Worm (Caenorhabditis elegans) whole organism, late embryonic: Measurements from ENCODE around the gene pals-27.
"Not testable (repeated sequence)": the region's sequence is repeated elsewhere in the genome, so short reads cannot be mapped to it uniquely, and the experiment has no call there.

Experiments used
- ama-1 ChIP-seq: fragments of 150-350 bp; optimal IDR thresholded peaks from 2 replicates; lab custom pipeline; 2014
- ceh-24 ChIP-seq: sonication (generic microtip); optimal IDR thresholded peaks from 2 replicates; lab custom pipeline; 2016; ENCODE audit warnings: mild to moderate bottlenecking, missing genetic modification characterization, missing compliant biosample characterization
- ceh-45 ChIP-seq: fragments of 200-800 bp; sonication (Bioruptor generic); IDR thresholded peaks from 2 replicates; pipeline ENCODE4 v1.3.6; 2022; ENCODE audit warnings: missing genetic modification reagents, missing genetic modification characterization, missing compliant biosample characterization
- dmd-4 ChIP-seq: sonication (generic microtip); optimal IDR thresholded peaks from 2 replicates; lab custom pipeline; 2016; ENCODE audit warnings: borderline replicate concordance, missing genetic modification characterization, missing compliant biosample characterization
- fax-1 ChIP-seq: sonication (generic microtip); optimal IDR thresholded peaks from 2 replicates; lab custom pipeline; 2016; ENCODE audit warnings: missing genotype, missing genetic modification characterization, missing compliant biosample characterization

DNA sequence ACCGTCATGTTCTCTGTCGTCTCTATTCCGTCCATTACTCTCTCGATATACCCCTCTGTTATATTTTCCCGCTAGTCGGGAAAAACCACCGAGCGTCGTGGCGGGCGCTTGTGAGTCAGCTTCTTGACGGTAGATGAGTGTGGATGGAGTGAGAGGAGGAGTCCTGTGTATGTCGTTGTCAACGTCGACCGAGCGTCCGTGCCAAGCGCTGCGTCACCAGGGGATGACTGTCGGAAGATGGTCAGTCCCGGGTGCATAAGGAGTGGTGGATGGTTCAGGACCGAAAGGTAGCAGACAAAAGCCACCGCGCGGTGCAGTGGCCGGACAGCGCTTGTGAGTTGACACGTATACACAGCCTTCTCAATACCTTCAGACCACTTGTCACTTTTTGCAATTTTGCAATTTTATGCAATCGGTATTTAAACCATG lies 12.0 kb upstream of the pals-27 start:
- TF ChIP-seq ceh-45 (GFP tag; lab: Robert Waterston, UW) = peak; percentile 69; the same call in 1 of the 2 replicates
- TF ChIP-seq fax-1 (tag; lab: Kevin White, UChicago) = peak; percentile 20
- TF ChIP-seq ceh-24 (tag; lab: Kevin White, UChicago) = peak; percentile 16
- not testable (repeated sequence) for TF ChIP-seq ama-1 (lab: Kevin White, UChicago)
- TF ChIP-seq dmd-4 (tag; lab: Kevin White, UChicago) = peak; percentile 33
